Worm (Caenorhabditis elegans) whole organism, L2 larva: Measurements from ENCODE around the gene mab-7.
A peak's percentile ranks its signal among the peaks of the same experiment; 100 is the strongest.

Source experiments
- C34F6.9 ChIP-seq: fragments of 150-350 bp; optimal IDR thresholded peaks from 2 replicates; lab custom pipeline; 2014; ENCODE audit warnings: missing biosample characterization, missing genetic modification characterization
- F13H6.1 ChIP-seq: sonication (generic microtip); optimal IDR thresholded peaks from 2 replicates; lab custom pipeline; 2016; ENCODE audit warnings: missing genetic modification characterization, missing compliant biosample characterization
- Y55F3AM.14 ChIP-seq: fragments of 200-800 bp; sonication (Bioruptor generic); optimal IDR thresholded peaks from 2 replicates; lab custom pipeline; 2018; ENCODE audit warnings: mild to moderate bottlenecking, missing genetic modification characterization, missing compliant biosample characterization
- ZK546.5 ChIP-seq: sonication (generic microtip); optimal IDR thresholded peaks from 2 replicates; lab custom pipeline; 2017; ENCODE audit warnings: missing biosample characterization, missing genetic modification characterization
- alr-1 ChIP-seq: fragments of 150-350 bp; optimal IDR thresholded peaks from 2 replicates; lab custom pipeline; 2014; ENCODE audit warnings: missing biosample characterization, missing genetic modification characterization
- aly-2 ChIP-seq: fragments of 150-350 bp; optimal IDR thresholded peaks from 2 replicates; lab custom pipeline; 2014; ENCODE audit warnings: missing biosample characterization, missing genetic modification characterization
- ama-1 ChIP-seq: fragments of 150-350 bp; optimal IDR thresholded peaks from 2 replicates; lab custom pipeline; 2018; ENCODE audit warnings: inconsistent platforms
- blmp-1 ChIP-seq: sonication (generic microtip); optimal IDR thresholded peaks from 2 replicates; lab custom pipeline; 2017; ENCODE audit warnings: missing genetic modification characterization, mild to moderate bottlenecking, missing compliant biosample characterization, antibody characterized with exemption, moderate library complexity; ENCODE audit not compliant: insufficient read depth
- ceh-16 ChIP-seq: fragments of 150-350 bp; optimal IDR thresholded peaks from 2 replicates; lab custom pipeline; 2014; ENCODE audit warnings: missing biosample characterization, missing genetic modification characterization
- crh-2 ChIP-seq: sonication (generic microtip); optimal IDR thresholded peaks from 2 replicates; lab custom pipeline; 2017; ENCODE audit warnings: missing biosample characterization, missing genetic modification characterization
- egl-27 ChIP-seq: sonication (generic microtip); optimal IDR thresholded peaks from 3 replicates; lab custom pipeline; 2017; ENCODE audit warnings: missing biosample characterization, missing genetic modification reagents, missing genetic modification characterization
- fos-1 ChIP-seq: fragments of 150-350 bp; optimal IDR thresholded peaks from 2 replicates; lab custom pipeline; 2014; ENCODE audit warnings: missing biosample characterization, missing genetic modification characterization
- gmeb-1 ChIP-seq: fragments of 150-350 bp; optimal IDR thresholded peaks from 2 replicates; lab custom pipeline; 2014; ENCODE audit warnings: missing biosample characterization, missing genetic modification characterization
- lsy-2 ChIP-seq, 2 experiments: fragments of 150-350 bp in 1 of 2; sonication (generic microtip) in 1 of 2; optimal IDR thresholded peaks; 2 replicates each; lab custom pipeline; 2014 to 2017; ENCODE audit warnings: missing biosample characterization in 2 of 2, missing genetic modification characterization in 2 of 2
- mbf-1 ChIP-seq: sonication (generic microtip); optimal IDR thresholded peaks from 2 replicates; lab custom pipeline; 2017; ENCODE audit warnings: missing biosample characterization, missing genetic modification characterization
- nhr-10 ChIP-seq: sonication (generic microtip); optimal IDR thresholded peaks from 2 replicates; lab custom pipeline; 2017; ENCODE audit warnings: missing biosample characterization, missing genetic modification characterization
- nhr-11 ChIP-seq: fragments of 150-350 bp; optimal IDR thresholded peaks from 2 replicates; lab custom pipeline; 2014; ENCODE audit warnings: missing biosample characterization, missing genetic modification characterization
- nhr-129 ChIP-seq: fragments of 150-350 bp; optimal IDR thresholded peaks from 2 replicates; lab custom pipeline; 2014; ENCODE audit warnings: missing biosample characterization, missing genetic modification characterization
- nhr-21 ChIP-seq: fragments of 150-350 bp; optimal IDR thresholded peaks from 2 replicates; lab custom pipeline; 2014; ENCODE audit warnings: missing biosample characterization, missing genetic modification characterization
- nhr-237 ChIP-seq: fragments of 150-350 bp; optimal IDR thresholded peaks from 2 replicates; lab custom pipeline; 2014; ENCODE audit warnings: missing biosample characterization, missing genetic modification characterization
- nhr-25 ChIP-seq: fragments of 150-350 bp; sonication (generic microtip); optimal IDR thresholded peaks from 3 replicates; lab custom pipeline; 2014; ENCODE audit warnings: missing biosample characterization, missing genetic modification characterization
- nhr-77 ChIP-seq: fragments of 150-350 bp; optimal IDR thresholded peaks from 2 replicates; lab custom pipeline; 2014; ENCODE audit warnings: missing biosample characterization, missing genetic modification characterization
- peb-1 ChIP-seq: fragments of 150-350 bp; optimal IDR thresholded peaks from 2 replicates; lab custom pipeline; 2014; ENCODE audit warnings: missing biosample characterization, missing genetic modification characterization
- sem-4 ChIP-seq: fragments of 150-350 bp; optimal IDR thresholded peaks from 2 replicates; lab custom pipeline; 2014; ENCODE audit warnings: missing biosample characterization, missing genetic modification reagents, missing genetic modification characterization
- skn-1 ChIP-seq: sonication (generic microtip); optimal IDR thresholded peaks from 2 replicates; lab custom pipeline; 2017; ENCODE audit warnings: missing biosample characterization, missing genetic modification characterization
- sma-9 ChIP-seq, 2 experiments: fragments of 150-350 bp in 1 of 2; sonication (generic microtip) in 1 of 2; optimal IDR thresholded peaks; 2 replicates each; lab custom pipeline; 2014 to 2016; ENCODE audit warnings: missing genetic modification characterization in 2 of 2, mild to moderate bottlenecking in 1 of 2, missing biosample characterization in 1 of 2, missing compliant biosample characterization in 1 of 2, missing genetic modification reagents in 1 of 2, moderate library complexity in 1 of 2
- snpc-4 ChIP-seq: fragments of 150-350 bp; optimal IDR thresholded peaks from 2 replicates; lab custom pipeline; 2014; ENCODE audit warnings: missing biosample characterization, missing genetic modification characterization
- unc-39 ChIP-seq: fragments of 150-350 bp; optimal IDR thresholded peaks from 2 replicates; lab custom pipeline; 2014; ENCODE audit warnings: missing biosample characterization, missing genetic modification characterization
- unc-55 ChIP-seq: fragments of 150-350 bp; sonication (generic microtip); optimal IDR thresholded peaks from 3 replicates; lab custom pipeline; 2014; ENCODE audit warnings: missing biosample characterization, missing genetic modification reagents, missing genetic modification characterization
- unc-62 ChIP-seq: fragments of 150-350 bp; optimal IDR thresholded peaks from 2 replicates; lab custom pipeline; 2014; ENCODE audit warnings: missing biosample characterization, missing genetic modification reagents, missing genetic modification characterization
- zag-1 ChIP-seq: fragments of 150-350 bp; optimal IDR thresholded peaks from 2 replicates; lab custom pipeline; 2014; ENCODE audit warnings: missing biosample characterization, missing genetic modification characterization
- ztf-1 ChIP-seq: fragments of 200-800 bp; sonication (Bioruptor generic); conservative IDR thresholded peaks from 2 replicates; pipeline ENCODE4 v1.3.6; 2022; ENCODE audit warnings: missing genetic modification characterization, missing compliant biosample characterization

mab-7 gene

DNA sequence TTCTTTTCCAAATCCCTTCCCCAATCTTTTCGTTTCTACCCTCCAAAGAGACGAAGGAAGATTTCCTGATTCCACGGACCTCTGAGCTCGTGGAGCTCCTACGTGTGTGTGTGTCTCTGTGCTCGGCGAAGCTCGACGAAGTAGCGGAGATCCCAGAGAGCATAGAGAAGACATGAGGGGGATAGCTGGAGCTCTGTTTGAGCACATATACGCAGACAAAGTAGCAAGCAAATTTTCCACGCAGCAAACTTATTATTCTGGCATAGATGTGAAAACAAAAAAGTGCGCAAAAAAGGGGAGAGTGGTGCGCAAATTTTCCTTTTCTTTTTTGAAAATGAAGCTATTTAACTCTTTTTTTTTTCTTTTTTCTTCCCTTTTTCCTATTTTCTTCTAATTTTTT is 35.0 kb upstream of the mab-7 start (continued):
- TF ChIP-seq snpc-4 (tag; lab: Kevin White, UChicago) (no peak), crh-2 (tag; lab: Kevin White, UChicago) (peak; percentile 51), unc-55 (peak; percentile 72), mbf-1 (no peak), ama-1 (no peak)
- TF ChIP-seq, all 48 proteins: peak for 7

DNA sequence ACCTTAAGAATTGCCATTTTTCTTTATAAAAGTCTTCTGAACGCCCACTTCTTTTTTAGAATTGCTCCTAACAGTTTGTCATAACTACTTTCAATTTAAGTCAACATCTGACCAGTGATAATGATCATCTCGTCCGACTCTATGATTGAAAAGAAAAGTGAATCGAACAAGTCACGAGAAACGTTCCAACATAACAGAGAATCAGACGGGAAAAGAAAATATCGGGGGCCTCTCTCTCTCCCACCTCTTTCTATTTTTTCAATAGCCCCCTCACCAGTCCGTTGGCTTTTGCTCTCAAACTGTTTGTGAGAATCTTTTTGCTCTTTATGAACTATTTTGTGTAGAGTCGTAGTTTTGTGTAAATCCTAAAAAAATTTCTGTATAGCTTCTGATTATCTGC is 29.8 kb upstream of the mab-7 start:
- TF ChIP-seq nhr-129 = peak; percentile 7
- TF ChIP-seq blmp-1 (tag; lab: Kevin White, UChicago) = peak; percentile 51
- TF ChIP-seq sma-9 (GFP tag; optimal IDR thresholded peaks at IDR 0.05; lab: Kevin White, UChicago) = peak; percentile 8
- no peak for TF ChIP-seq sma-9 (tag; optimal IDR thresholded peaks at IDR 0.05; lab: Kevin White, UChicago)
- TF ChIP-seq skn-1 (tag; lab: Kevin White, UChicago) = no peak

DNA sequence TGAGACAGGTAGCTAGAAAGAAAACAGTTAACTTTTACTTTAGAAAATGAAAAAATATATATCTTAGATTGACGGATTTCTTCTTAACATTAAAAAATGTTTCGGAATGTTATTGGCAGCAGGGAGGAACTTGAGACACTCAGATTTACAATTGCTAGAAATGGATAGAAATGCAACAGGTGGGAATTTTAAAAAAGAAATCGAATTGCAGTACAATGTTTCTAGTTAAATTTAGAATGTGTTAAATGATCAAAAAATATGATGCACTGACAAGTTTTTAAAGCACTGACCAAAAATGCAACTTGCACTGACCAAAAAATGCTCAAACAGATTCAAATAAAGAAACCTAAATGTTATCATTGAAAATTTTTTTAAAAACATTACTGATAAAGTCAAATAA is 28.3 kb upstream of the mab-7 start:
- TF ChIP-seq C34F6.9 (tag; lab: Kevin White, UChicago) = no peak
- TF ChIP-seq Y55F3AM.14 (GFP tag; lab: Kevin White, UChicago) = no peak
- TF ChIP-seq snpc-4 (tag; lab: Kevin White, UChicago) = no peak
- TF ChIP-seq aly-2 (tag; lab: Kevin White, UChicago) = no peak
- TF ChIP-seq ceh-16 (tag; lab: Kevin White, UChicago) = no peak
- TF ChIP-seq fos-1 (tag; lab: Kevin White, UChicago) = no peak
- no peak for TF ChIP-seq crh-2 (tag; lab: Kevin White, UChicago)
- no peak for TF ChIP-seq ZK546.5
- no peak for TF ChIP-seq nhr-21 (tag; lab: Kevin White, UChicago)
- TF ChIP-seq nhr-11 (tag; lab: Kevin White, UChicago) = no peak
- TF ChIP-seq egl-27 (tag; lab: Kevin White, UChicago) = no peak
- no peak for TF ChIP-seq sma-9 (GFP tag; optimal IDR thresholded peaks at IDR 0.05; lab: Kevin White, UChicago)
- TF ChIP-seq sma-9 (tag; optimal IDR thresholded peaks at IDR 0.05; lab: Kevin White, UChicago) = no peak
- TF ChIP-seq nhr-237 (tag; lab: Kevin White, UChicago) = no peak

DNA sequence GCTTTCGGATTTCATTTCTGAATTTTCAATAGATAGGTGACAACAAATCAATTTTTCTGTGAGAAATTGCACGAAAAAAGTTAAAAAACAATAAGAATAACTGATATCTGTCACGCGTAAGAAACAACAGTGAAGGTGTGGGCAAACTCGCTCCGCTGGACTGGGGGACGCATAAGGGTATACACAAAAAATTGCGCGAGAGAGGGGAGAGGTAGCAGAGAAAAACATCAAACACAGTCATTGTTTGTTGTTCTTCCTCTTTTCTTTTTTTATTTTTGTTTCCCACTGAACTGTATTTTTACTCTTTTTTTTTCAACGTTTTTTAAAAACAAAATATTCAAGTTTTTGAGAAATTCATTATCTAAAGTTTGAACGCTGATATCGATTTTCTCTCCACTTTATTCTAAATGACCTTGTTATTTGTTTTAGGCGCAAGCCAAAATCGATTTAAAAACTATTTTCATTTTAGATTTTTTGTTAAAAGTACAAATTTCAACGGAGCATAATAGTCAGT is 26.7 kb upstream of the mab-7 start, which contains the start of the genes pifk-1 and tbc-11:
Gene pifk-1 (minus strand): TSS at position 17 of the 514 bp plus-strand sequence.
Gene tbc-11 (plus strand): TSS at position 464 of the 514 bp plus-strand sequence.
- TF ChIP-seq sma-9 (GFP tag; optimal IDR thresholded peaks at IDR 0.05; lab: Kevin White, UChicago) (peak; percentile 2), sma-9 (tag; optimal IDR thresholded peaks at IDR 0.05; lab: Kevin White, UChicago) (no peak), nhr-21 (tag; lab: Kevin White, UChicago) (peak; percentile 21), alr-1 (tag; lab: Kevin White, UChicago) (no peak), peb-1 (tag; lab: Kevin White, UChicago) (no peak), ztf-1 (no peak), sem-4 (peak; percentile 15), lsy-2 (tag; optimal IDR thresholded peaks at IDR 0.05; lab: Kevin White, UChicago) (peak in 1 of 2 experiments; percentile 64), nhr-129 (peak; percentile 78), unc-55 (peak; percentile 78), C34F6.9 (tag; lab: Kevin White, UChicago) (peak; percentile 55), aly-2 (tag; lab: Kevin White, UChicago) (no peak), F13H6.1 (peak; percentile 44), zag-1 (tag; lab: Kevin White, UChicago) (peak; percentile 2), blmp-1 (tag; lab: Kevin White, UChicago) (no peak), egl-27 (tag; lab: Kevin White, UChicago) (peak; percentile 30), nhr-237 (tag; lab: Kevin White, UChicago) (no peak), fos-1 (tag; lab: Kevin White, UChicago) (peak; percentile 78), nhr-25 (tag; lab: Kevin White, UChicago) (peak; percentile 11), crh-2 (tag; lab: Kevin White, UChicago) (peak; percentile 70)

DNA sequence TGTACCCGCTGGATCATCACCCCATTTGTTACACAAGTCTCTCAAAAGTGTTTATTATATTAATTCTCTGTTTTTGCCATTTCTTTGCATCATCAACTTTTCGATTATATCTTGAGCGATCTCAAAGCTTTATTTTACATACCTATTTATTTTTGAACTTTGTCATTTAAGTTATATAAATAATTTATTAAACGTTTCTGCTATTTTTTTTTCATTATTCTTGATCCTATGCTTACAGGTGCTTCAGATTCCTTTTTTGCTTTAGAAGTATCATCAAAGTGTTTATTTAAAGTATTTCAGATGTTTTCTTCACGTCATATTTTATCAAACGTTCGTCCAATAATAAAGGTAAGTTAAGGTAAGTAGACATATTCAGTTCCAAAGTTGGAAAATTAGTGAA is 20.2 kb upstream of the mab-7 start, which contains the start of gene F35H12.5:
Gene F35H12.5 (plus strand): TSS at position 301 of the 400 bp plus-strand sequence.
- TF ChIP-seq unc-39 (tag; lab: Kevin White, UChicago) (no peak), gmeb-1 (tag; lab: Kevin White, UChicago) (no peak)
- TF ChIP-seq, all 48 proteins: peak for 0

DNA sequence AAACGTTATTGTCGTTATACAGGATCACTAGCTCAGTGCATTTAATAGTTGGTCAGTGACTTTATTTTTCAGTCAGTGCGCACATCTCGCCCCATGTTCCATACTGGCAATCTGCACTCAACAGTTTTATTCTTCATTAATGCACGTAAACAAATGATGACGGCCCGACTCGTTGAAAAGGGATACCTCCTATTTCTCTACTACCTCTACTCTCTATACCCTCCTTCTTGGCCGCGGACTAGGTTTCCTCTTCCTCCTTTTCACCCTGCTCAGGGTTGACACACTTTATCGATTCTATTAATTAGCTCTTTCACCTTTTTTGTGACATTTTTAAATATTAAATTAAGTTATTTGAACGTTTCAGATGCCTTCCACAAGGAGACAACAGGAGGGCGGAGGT is 17.7 kb upstream of the mab-7 start, which contains the start of gene sel-12:
Gene sel-12 (plus strand): TSS at position 358 of the 400 bp plus-strand sequence.
- TF ChIP-seq unc-55 (peak; percentile 71), nhr-77 (no peak), nhr-129 (peak; percentile 49), ama-1 (no peak), nhr-10 (tag; lab: Kevin White, UChicago) (no peak), unc-62 (GFP tag; lab: Kevin White, UChicago) (no peak), fos-1 (tag; lab: Kevin White, UChicago) (peak; percentile 22), C34F6.9 (tag; lab: Kevin White, UChicago) (peak; percentile 48), lsy-2 (tag; optimal IDR thresholded peaks at IDR 0.05; lab: Kevin White, UChicago) (peak in 1 of 2 experiments; percentile 34)
- TF ChIP-seq, all 48 proteins: peak for 5
